Fruit fly (Drosophila melanogaster): ENCODE data around the gene Glut4EF.

Gene Glut4EF

dm6 chr3R:9924485-9924884, 50.0 kb downstream of the Glut4EF start:
- TF ChIP-seq CG32006 (GFP tag; optimal IDR thresholded peaks at IDR 0.05) (peak; percentile 48), topi (GFP tag; optimal IDR thresholded peaks at IDR 0.05) (no peak), CG8119 (GFP tag; IDR thresholded peaks at IDR 0.05) (peak; percentile 50; the same call in 2 of the 3 replicates), CG9139 (GFP tag; optimal IDR thresholded peaks at IDR 0.05) (no peak), Smox (GFP tag; optimal IDR thresholded peaks at IDR 0.05) (no peak), CG15336 (GFP tag; IDR thresholded peaks at IDR 0.05) (peak; percentile 52; the same call in 1 of the 2 replicates), eg (GFP tag; IDR thresholded peaks at IDR 0.05) (peak; percentile 62; the same call in 2 of the 3 replicates), CG1621 (tag; optimal IDR thresholded peaks at IDR 0.05) (no peak), achi (GFP tag; optimal IDR thresholded peaks at IDR 0.05) (peak; percentile 3), CG34406 (GFP tag; optimal IDR thresholded peaks at IDR 0.05) (no peak), CG6854 (GFP tag; optimal IDR thresholded peaks at IDR 0.05) (no peak), CG4318 (GFP tag; optimal IDR thresholded peaks at IDR 0.05) (peak; percentile 1), Ets96B (tag; optimal IDR thresholded peaks at IDR 0.05) (no peak), Eip78C (GFP tag) (peak; percentile 68), spab (GFP tag; optimal IDR thresholded peaks at IDR 0.05) (no peak), pdm3 (GFP tag; optimal IDR thresholded peaks at IDR 0.05) (peak; percentile 18), CG6163 (GFP tag; IDR thresholded peaks at IDR 0.05) (0 out of 3 replicates have a peak, but pooled peaks have one; percentile 50), acj6 (GFP tag; optimal IDR thresholded peaks at IDR 0.05) (peak; percentile 4), CG16779 (tag; optimal IDR thresholded peaks at IDR 0.05) (no peak), OdsH (GFP tag; optimal IDR thresholded peaks at IDR 0.05) (peak; percentile 31), Hr4 (GFP tag; optimal IDR thresholded peaks at IDR 0.05) (peak; percentile 66), svp (GFP tag) (no peak), CG11762 (GFP tag; optimal IDR thresholded peaks at IDR 0.05; ENCODE audit: insufficient read depth) (no peak), CG6276 (GFP tag; optimal IDR thresholded peaks at IDR 0.05) (peak; percentile 10), Sox15 (GFP tag; optimal IDR thresholded peaks at IDR 0.05) (no peak)

- TF ChIP-seq vri (GFP tag; optimal IDR thresholded peaks at IDR 0.05) (peak; percentile 67), Sox102F (GFP tag; optimal IDR thresholded peaks at IDR 0.05) (no peak), Eip93F (GFP tag; optimal IDR thresholded peaks at IDR 0.05) (peak; percentile 76)
These were observed 50.8 kb downstream of the Glut4EF start for dm6 chr3R:9925256-9925655.

dm6 chr3R:9926856-9927822, 52.7 kb downstream of the Glut4EF start:
- TF ChIP-seq CG6276 (GFP tag; optimal IDR thresholded peaks at IDR 0.05) (no peak), Sox15 (GFP tag; optimal IDR thresholded peaks at IDR 0.05) (no peak), CG4318 (GFP tag; optimal IDR thresholded peaks at IDR 0.05) (no peak), Eip93F (GFP tag; optimal IDR thresholded peaks at IDR 0.05) (peak; percentile 63), svp (GFP tag) (peak; percentile 95), CG8632 (GFP tag; optimal IDR thresholded peaks at IDR 0.05) (peak; percentile 15), vri (GFP tag; optimal IDR thresholded peaks at IDR 0.05) (peak; percentile 89), Blimp-1 (GFP tag; optimal IDR thresholded peaks at IDR 0.05) (peak; percentile 87), CG6163 (GFP tag; IDR thresholded peaks at IDR 0.05) (0 out of 3 replicates have a peak, but pooled peaks have one; percentile 33), Met (GFP tag; optimal IDR thresholded peaks at IDR 0.05) (peak; percentile 13), Sox14 (GFP tag; optimal IDR thresholded peaks at IDR 0.05) (peak; percentile 5), Eip78C (GFP tag) (peak; percentile 55), fd59A (GFP tag; optimal IDR thresholded peaks at IDR 0.05) (no peak), CG16779 (tag; optimal IDR thresholded peaks at IDR 0.05) (no peak), CG6854 (GFP tag; optimal IDR thresholded peaks at IDR 0.05) (peak; percentile 40), CG6808 (GFP tag; optimal IDR thresholded peaks at IDR 0.05) (no peak), topi (GFP tag; optimal IDR thresholded peaks at IDR 0.05) (no peak), ss (GFP tag; optimal IDR thresholded peaks at IDR 0.05) (peak in 1 of 2 experiments; percentile 91), Hr4 (GFP tag; optimal IDR thresholded peaks at IDR 0.05) (no peak)

All from whole organism, prepupa.